Fruit fly (Drosophila melanogaster) Kc167 (cell line): ENCODE results near the gene CG13796.

Source experiments
- Myc ChIP-seq: fragments of >200 bp; optimal IDR thresholded peaks from 2 replicates; lab custom pipeline; 2017; ENCODE audit warnings: missing external identifiers
- Sin3A ChIP-seq: fragments of >200 bp; optimal IDR thresholded peaks from 2 replicates; lab custom pipeline; 2018; ENCODE audit warnings: missing external identifiers
- h ChIP-seq: fragments of >200 bp; optimal IDR thresholded peaks from 3 replicates; lab custom pipeline; 2018; ENCODE audit warnings: missing external identifiers
- insv ChIP-seq: fragments of >200 bp; optimal IDR thresholded peaks from 3 replicates; lab custom pipeline; 2018; ENCODE audit warnings: missing external identifiers
- psq ChIP-seq: fragments of >200 bp; optimal IDR thresholded peaks from 2 replicates; lab custom pipeline; 2017; ENCODE audit warnings: missing external identifiers

- TF ChIP-seq h (lab: Kevin White, UChicago) (no peak), psq (lab: Kevin White, UChicago) (no peak), Myc (lab: Kevin White, UChicago) (no peak), insv (lab: Kevin White, UChicago) (no peak), Sin3A (lab: Kevin White, UChicago) (no peak)
These were observed 47.3 kb upstream of the CG13796 start, which contains the start of gene Uro for dm6 chr2L:7779785-7780184.
